Worm (Caenorhabditis elegans) whole organism, young adult: Measurements from ENCODE around the gene nhr-154.

Source experiments
- B0261.1 ChIP-seq: sonication (generic microtip); optimal IDR thresholded peaks from 2 replicates; lab custom pipeline; 2016; ENCODE audit warnings: mild to moderate bottlenecking, missing genetic modification characterization, moderate library complexity, missing compliant biosample characterization
- F23B12.7 ChIP-seq: sonication (generic microtip); optimal IDR thresholded peaks from 2 replicates; lab custom pipeline; 2017; ENCODE audit warnings: missing genetic modification characterization, mild to moderate bottlenecking, missing compliant biosample characterization, antibody characterized with exemption, moderate library complexity; ENCODE audit not compliant: insufficient read depth
- F37B4.10 ChIP-seq: fragments of 200-800 bp; sonication (Bioruptor generic); IDR thresholded peaks from 2 replicates; pipeline ENCODE4 v1.3.6; 2022; ENCODE audit warnings: missing genetic modification characterization, missing compliant biosample characterization
- F49E8.2 ChIP-seq: sonication (generic microtip); optimal IDR thresholded peaks from 3 replicates; lab custom pipeline; 2017; ENCODE audit warnings: missing genetic modification characterization, mild to moderate bottlenecking, missing compliant biosample characterization, antibody characterized with exemption, moderate library complexity; ENCODE audit not compliant: insufficient read depth
- F55B11.4 ChIP-seq: sonication (generic microtip); optimal IDR thresholded peaks from 2 replicates; lab custom pipeline; 2016; ENCODE audit warnings: missing compliant biosample characterization, missing genetic modification characterization, borderline replicate concordance; ENCODE audit not compliant: insufficient read depth
- Y53G8AR.9 ChIP-seq: fragments of 200-800 bp; sonication (Bioruptor generic); conservative IDR thresholded peaks from 2 replicates; pipeline ENCODE4 v1.3.6; 2022; ENCODE audit warnings: missing genetic modification reagents, missing genetic modification characterization, missing compliant biosample characterization
- Y67H2A.10 ChIP-seq: fragments of 200-800 bp; sonication (Bioruptor generic); conservative IDR thresholded peaks from 2 replicates; pipeline ENCODE4 v1.3.6; 2022; ENCODE audit warnings: missing genetic modification reagents, missing genetic modification characterization, missing compliant biosample characterization
- Y79H2A.3 ChIP-seq: fragments of 200-800 bp; sonication (Bioruptor generic); conservative IDR thresholded peaks from 2 replicates; pipeline ENCODE4 v1.3.6; 2022; ENCODE audit warnings: missing genetic modification reagents, missing genetic modification characterization, missing compliant biosample characterization
- Y95B8A.8 ChIP-seq: fragments of 200-800 bp; sonication (Bioruptor generic); IDR thresholded peaks from 2 replicates; pipeline ENCODE4 v1.3.6; 2022; ENCODE audit warnings: missing genetic modification reagents, missing genetic modification characterization, missing compliant biosample characterization
- ama-1 ChIP-seq, 3 experiments: fragments of 150-350 bp in 1 of 3; sonication (generic microtip) in 2 of 3; optimal IDR thresholded peaks; 2 replicates each; lab custom pipeline; 2014 to 2018; ENCODE audit warnings: missing biosample characterization in 2 of 3, missing genetic modification characterization in 2 of 3, missing genetic modification reagents in 2 of 3
- attf-5 ChIP-seq: fragments of 200-800 bp; sonication (Bioruptor generic); optimal IDR thresholded peaks from 2 replicates; lab custom pipeline; 2018; ENCODE audit warnings: mild to moderate bottlenecking, missing genetic modification characterization, missing compliant biosample characterization
- cebp-2 ChIP-seq: fragments of 200-800 bp; sonication (Bioruptor generic); IDR thresholded peaks from 2 replicates; pipeline ENCODE4 v1.3.6; 2022; ENCODE audit warnings: missing genetic modification characterization, missing compliant biosample characterization
- ceh-100 ChIP-seq: fragments of 200-800 bp; sonication (Bioruptor generic); IDR thresholded peaks from 2 replicates; pipeline ENCODE4 v1.3.6; 2022; ENCODE audit warnings: missing genetic modification reagents, missing genetic modification characterization, missing compliant biosample characterization
- ceh-27 ChIP-seq: fragments of 200-800 bp; sonication (Bioruptor generic); optimal IDR thresholded peaks from 2 replicates; lab custom pipeline; 2018; ENCODE audit warnings: mild to moderate bottlenecking, missing genetic modification characterization, moderate library complexity, missing compliant biosample characterization
- ceh-40 ChIP-seq: fragments of 200-800 bp; sonication (Bioruptor generic); IDR thresholded peaks from 2 replicates; pipeline ENCODE4 v1.3.6; 2022; ENCODE audit warnings: missing genetic modification characterization, missing compliant biosample characterization
- ceh-58 ChIP-seq: fragments of 200-800 bp; sonication (Bioruptor generic); IDR thresholded peaks from 2 replicates; pipeline ENCODE4 v1.3.6; 2022; ENCODE audit warnings: missing genetic modification characterization, missing compliant biosample characterization
- chd-7 ChIP-seq: sonication (generic microtip); optimal IDR thresholded peaks from 2 replicates; lab custom pipeline; 2016; ENCODE audit warnings: mild to moderate bottlenecking, missing genetic modification characterization, moderate library complexity, missing compliant biosample characterization
- dpff-1 ChIP-seq: sonication (generic microtip); optimal IDR thresholded peaks from 2 replicates; lab custom pipeline; 2017; ENCODE audit warnings: mild to moderate bottlenecking, missing genetic modification characterization, missing compliant biosample characterization
- egrh-3 ChIP-seq: fragments of 200-800 bp; sonication (Bioruptor generic); IDR thresholded peaks from 2 replicates; pipeline ENCODE4 v1.3.6; 2022; ENCODE audit warnings: missing genetic modification reagents, missing genetic modification characterization, missing compliant biosample characterization
- ets-4 ChIP-seq: fragments of 200-800 bp; sonication (Bioruptor generic); optimal IDR thresholded peaks from 2 replicates; lab custom pipeline; 2018; ENCODE audit warnings: mild to moderate bottlenecking, missing genetic modification characterization, missing compliant biosample characterization
- hmg-1.2 ChIP-seq: fragments of 200-800 bp; sonication (Bioruptor generic); IDR thresholded peaks from 2 replicates; pipeline ENCODE4 v1.3.6; 2022; ENCODE audit warnings: missing genetic modification reagents, missing genetic modification characterization, missing compliant biosample characterization
- hmg-20 ChIP-seq: fragments of 200-800 bp; sonication (Bioruptor generic); IDR thresholded peaks from 2 replicates; pipeline ENCODE4 v1.3.6; 2022; ENCODE audit warnings: missing genetic modification reagents, missing genetic modification characterization, missing compliant biosample characterization
- hrde-1 ChIP-seq: sonication (generic microtip); optimal IDR thresholded peaks from 2 replicates; lab custom pipeline; 2016; ENCODE audit warnings: missing genetic modification characterization, mild to moderate bottlenecking, missing compliant biosample characterization, moderate library complexity, missing genotype, missing genetic modification reagents, borderline replicate concordance
- lag-1 ChIP-seq: fragments of 200-800 bp; sonication (Bioruptor generic); IDR thresholded peaks from 2 replicates; pipeline ENCODE4 v1.3.6; 2022; ENCODE audit warnings: missing genetic modification reagents, missing genetic modification characterization, missing compliant biosample characterization
- lsl-1 ChIP-seq: fragments of 200-800 bp; sonication (Bioruptor generic); optimal IDR thresholded peaks from 2 replicates; lab custom pipeline; 2018; ENCODE audit warnings: mild to moderate bottlenecking, missing genetic modification characterization, moderate library complexity, missing compliant biosample characterization
- madf-8 ChIP-seq: fragments of 200-800 bp; sonication (Bioruptor generic); conservative IDR thresholded peaks from 2 replicates; pipeline ENCODE4 v1.3.6; 2022; ENCODE audit warnings: missing genetic modification reagents, missing genetic modification characterization, missing compliant biosample characterization
- nfya-2 ChIP-seq: fragments of 200-800 bp; sonication (Bioruptor generic); IDR thresholded peaks from 2 replicates; pipeline ENCODE4 v1.3.6; 2022; ENCODE audit warnings: missing genetic modification reagents, missing genetic modification characterization, missing compliant biosample characterization
- pbrm-1 ChIP-seq: fragments of 200-800 bp; sonication (Bioruptor generic); IDR thresholded peaks from 2 replicates; pipeline ENCODE4 v1.3.6; 2022; ENCODE audit warnings: missing genetic modification reagents, missing genetic modification characterization, missing compliant biosample characterization
- snpc-1.3 ChIP-seq: sonication (generic microtip); optimal IDR thresholded peaks from 2 replicates; lab custom pipeline; 2017; ENCODE audit warnings: missing genetic modification characterization, mild to moderate bottlenecking, missing compliant biosample characterization, antibody characterized with exemption, moderate library complexity, missing genotype, missing genetic modification reagents; ENCODE audit not compliant: insufficient read depth
- somi-1 ChIP-seq: fragments of 200-800 bp; sonication (Bioruptor generic); optimal IDR thresholded peaks from 2 replicates; lab custom pipeline; 2018; ENCODE audit warnings: mild to moderate bottlenecking, missing genetic modification characterization, missing compliant biosample characterization
- xnd-1 ChIP-seq: sonication (generic microtip); optimal IDR thresholded peaks from 2 replicates; lab custom pipeline; 2016; ENCODE audit warnings: missing genotype, missing genetic modification reagents, missing genetic modification characterization, missing compliant biosample characterization
- zim-3 ChIP-seq: sonication (generic microtip); optimal IDR thresholded peaks from 2 replicates; lab custom pipeline; 2017; ENCODE audit warnings: mild to moderate bottlenecking, missing genetic modification characterization, moderate library complexity, missing compliant biosample characterization
- ztf-26 ChIP-seq: sonication (generic microtip); optimal IDR thresholded peaks from 2 replicates; lab custom pipeline; 2017; ENCODE audit warnings: missing genetic modification characterization, missing compliant biosample characterization
- ztf-28 ChIP-seq: fragments of 200-800 bp; sonication (Bioruptor generic); IDR thresholded peaks from 2 replicates; pipeline ENCODE4 v1.3.6; 2022; ENCODE audit warnings: missing genetic modification reagents, missing genetic modification characterization, missing compliant biosample characterization

The nhr-154 gene

DNA sequence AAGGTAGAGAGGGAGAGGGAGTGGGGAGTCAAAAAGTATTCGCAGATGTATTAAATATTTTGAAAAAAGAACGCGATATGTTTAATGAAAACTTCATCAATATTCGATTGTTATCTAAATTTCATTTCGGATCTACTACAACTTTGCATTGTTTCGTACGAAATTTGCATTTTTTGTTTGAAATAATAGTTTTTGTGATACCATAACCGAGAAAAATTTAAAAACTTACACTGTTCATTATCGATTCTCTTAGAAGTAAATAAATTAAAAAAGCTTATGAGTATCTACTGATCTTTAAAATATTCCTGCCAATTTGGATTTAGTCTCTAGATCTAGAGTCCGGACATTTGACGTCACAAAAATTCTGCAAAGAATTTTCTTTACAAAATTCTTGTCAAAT lies 20.8 kb upstream of the nhr-154 start, which contains the start of gene R07B7.9:
R07B7.9 (minus strand) TSS at position 101 of the 400 bp plus-strand sequence.
- TF ChIP-seq hrde-1 (tag; lab: Kevin White, UChicago): no peak
- TF ChIP-seq F55B11.4 (tag; lab: Kevin White, UChicago): no peak
- no peak for TF ChIP-seq ceh-40 (GFP tag; lab: Robert Waterston, UW)
- no peak for TF ChIP-seq ceh-27 (GFP tag; lab: Kevin White, UChicago)
- TF ChIP-seq madf-8 (GFP tag; lab: Robert Waterston, UW): no peak
- no peak for TF ChIP-seq Y53G8AR.9 (GFP tag; lab: Robert Waterston, UW)
- no peak for TF ChIP-seq Y79H2A.3 (GFP tag; lab: Robert Waterston, UW)
- TF ChIP-seq xnd-1 (tag; lab: Kevin White, UChicago): no peak
- TF ChIP-seq ets-4 (GFP tag; lab: Kevin White, UChicago): no peak
- no peak for TF ChIP-seq dpff-1 (tag; lab: Kevin White, UChicago)
- TF ChIP-seq chd-7 (tag; lab: Kevin White, UChicago): no peak
- TF ChIP-seq ceh-58: no peak
- no peak for TF ChIP-seq ztf-26 (tag; lab: Kevin White, UChicago)
- no peak for TF ChIP-seq ztf-28 (GFP tag; lab: Robert Waterston, UW)
- no peak for TF ChIP-seq F49E8.2 (tag; lab: Kevin White, UChicago)
- TF ChIP-seq zim-3: no peak
- TF ChIP-seq pbrm-1: no peak

DNA sequence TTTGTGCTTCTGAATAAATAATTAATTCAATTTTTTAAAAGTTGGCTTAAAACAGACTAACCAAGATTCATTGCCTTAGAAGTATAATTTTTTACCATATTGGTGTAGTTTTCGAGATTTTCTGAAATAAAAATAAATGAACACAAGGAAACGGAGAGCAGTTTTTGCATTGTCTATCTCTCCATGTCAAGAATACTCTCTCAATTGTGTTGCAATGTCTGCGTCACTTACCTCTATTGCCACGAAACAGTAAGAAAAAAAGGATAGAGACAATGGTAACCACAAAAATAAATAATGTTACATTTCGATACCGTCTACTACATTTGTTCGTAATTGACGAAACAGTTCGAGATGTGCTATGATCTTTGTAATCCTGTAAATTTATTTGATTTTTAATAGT lies 18.2 kb upstream of the nhr-154 start, which contains the start of gene R07B7.10:
R07B7.10 (plus strand) TSS at position 285 of the 400 bp plus-strand sequence.
- TF ChIP-seq hmg-1.2 (GFP tag; lab: Robert Waterston, UW) (peak; percentile 75; the same call in 1 of the 2 replicates), cebp-2 (GFP tag; lab: Robert Waterston, UW) (no peak)

DNA sequence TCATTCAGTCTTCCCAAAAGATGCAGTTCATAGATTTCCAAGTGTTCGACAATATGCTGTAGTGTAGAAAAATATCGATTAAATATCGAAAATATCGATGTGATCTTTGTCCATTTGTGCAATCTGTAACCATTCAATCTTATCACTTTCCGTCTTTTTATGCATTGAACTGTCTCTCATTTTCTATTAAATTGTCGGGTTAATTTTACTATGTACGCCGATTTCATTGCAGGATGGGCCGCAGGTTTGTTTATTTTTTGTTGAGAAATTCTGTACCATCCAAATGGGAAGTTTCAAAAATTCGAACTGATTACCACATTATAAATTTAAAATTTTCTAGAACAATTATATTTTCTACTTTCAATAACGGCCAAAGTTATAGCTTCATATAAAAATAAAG lies 16.9 kb upstream of the nhr-154 start, which contains the start of gene R07B7.8:
R07B7.8 (minus strand) TSS at position 101 of the 400 bp plus-strand sequence.
- TF ChIP-seq ceh-100 (GFP tag; lab: Robert Waterston, UW) (no peak), F37B4.10 (no peak), ama-1 (optimal IDR thresholded peaks at IDR 0.05; lab: Kevin White, UChicago) (no peak), ama-1 (GFP tag; optimal IDR thresholded peaks at IDR 0.05; lab: Kevin White, UChicago) (no peak), hmg-20 (GFP tag; lab: Robert Waterston, UW) (no peak), pbrm-1 (no peak), somi-1 (GFP tag; lab: Kevin White, UChicago) (no peak), lsl-1 (GFP tag; lab: Kevin White, UChicago) (no peak), ceh-58 (no peak)

DNA sequence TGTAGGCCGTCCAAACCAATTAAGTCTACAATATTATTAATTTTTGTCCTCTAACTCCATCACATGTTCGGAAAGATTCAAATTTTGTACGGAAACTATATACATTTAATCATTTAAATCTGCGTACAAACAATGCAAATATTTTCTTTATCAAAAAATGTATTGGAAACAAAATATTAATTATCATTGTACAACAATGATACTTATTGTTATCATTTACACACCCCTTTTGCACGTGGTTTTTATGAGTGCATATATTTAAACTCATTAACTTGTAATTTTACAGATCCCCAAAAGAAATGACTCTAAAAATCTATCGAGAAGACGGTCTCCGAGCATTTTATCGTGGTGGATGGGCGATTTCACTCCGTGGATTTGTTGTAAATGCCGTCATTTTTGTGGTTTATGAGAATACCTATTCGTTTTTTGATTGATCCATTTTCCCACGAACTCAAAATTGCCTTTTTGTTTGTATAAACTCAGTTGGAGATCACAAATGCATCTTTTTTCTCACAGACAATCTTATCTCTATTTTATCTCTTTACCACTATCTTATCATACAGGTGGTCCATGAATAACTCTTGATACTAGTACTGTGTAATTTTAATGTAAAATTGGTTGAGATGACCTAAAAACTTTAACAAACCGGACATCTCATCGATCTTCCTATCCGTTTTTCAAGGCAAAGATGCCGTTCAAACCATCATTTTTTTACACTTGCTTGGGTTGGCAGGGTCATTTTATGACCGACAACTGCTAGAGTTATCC lies 15.0 kb upstream of the nhr-154 start:
- TF ChIP-seq xnd-1 (tag; lab: Kevin White, UChicago) (no peak), Y95B8A.8 (GFP tag; lab: Robert Waterston, UW) (no peak), Y67H2A.10 (GFP tag; lab: Robert Waterston, UW) (no peak), F23B12.7 (tag; lab: Kevin White, UChicago) (no peak), egrh-3 (GFP tag; lab: Robert Waterston, UW) (no peak), nfya-2 (GFP tag; lab: Robert Waterston, UW) (no peak), attf-5 (GFP tag; lab: Kevin White, UChicago) (no peak), snpc-1.3 (no peak), B0261.1 (no peak), lag-1 (no peak), Y53G8AR.9 (GFP tag; lab: Robert Waterston, UW) (no peak), hmg-20 (GFP tag; lab: Robert Waterston, UW) (no peak)
